Fruit fly (Drosophila melanogaster): Measurements from ENCODE around the gene PGRP-SB2.

PGRP-SB2 gene

dm6 chr3L:16702866-16703265 is 23.5 kb upstream of the PGRP-SB2 start:
- no peak for TF ChIP-seq EcR (GFP tag; optimal IDR thresholded peaks at IDR 0.05)
- no peak for TF ChIP-seq pan (optimal IDR thresholded peaks at IDR 0.05)
- TF ChIP-seq Dll (optimal IDR thresholded peaks at IDR 0.05) = no peak
- TF ChIP-seq psq (optimal IDR thresholded peaks at IDR 0.05) = no peak
- no peak for TF ChIP-seq usp (GFP tag; optimal IDR thresholded peaks at IDR 0.05)
- no peak for TF ChIP-seq CG8478 (optimal IDR thresholded peaks at IDR 0.05)

- TF ChIP-seq usp (GFP tag; optimal IDR thresholded peaks at IDR 0.05) = no peak
- no peak for TF ChIP-seq EcR (GFP tag; optimal IDR thresholded peaks at IDR 0.05)
- no peak for TF ChIP-seq CG8478 (optimal IDR thresholded peaks at IDR 0.05)
- no peak for TF ChIP-seq Dll (optimal IDR thresholded peaks at IDR 0.05)
- TF ChIP-seq psq (optimal IDR thresholded peaks at IDR 0.05) = no peak
- no peak for TF ChIP-seq pan (optimal IDR thresholded peaks at IDR 0.05)
These were observed 22.1 kb upstream of the PGRP-SB2 start for dm6 chr3L:16704251-16704650.

- TF ChIP-seq CG8478 (optimal IDR thresholded peaks at IDR 0.05) = no peak
- TF ChIP-seq psq (optimal IDR thresholded peaks at IDR 0.05) = no peak
- no peak for TF ChIP-seq EcR (GFP tag; optimal IDR thresholded peaks at IDR 0.05)
- TF ChIP-seq Dll (optimal IDR thresholded peaks at IDR 0.05) = no peak
- TF ChIP-seq pan (optimal IDR thresholded peaks at IDR 0.05) = no peak
- no peak for TF ChIP-seq usp (GFP tag; optimal IDR thresholded peaks at IDR 0.05)
These were observed 21.7 kb upstream of the PGRP-SB2 start, which contains the start of gene CG9692 for dm6 chr3L:16704673-16705072. Gene CG9692 (plus strand): TSS chr3L:16704973.

- TF ChIP-seq psq (optimal IDR thresholded peaks at IDR 0.05) (no peak), pan (optimal IDR thresholded peaks at IDR 0.05) (no peak), Dll (optimal IDR thresholded peaks at IDR 0.05) (no peak), usp (GFP tag; optimal IDR thresholded peaks at IDR 0.05) (no peak), EcR (GFP tag; optimal IDR thresholded peaks at IDR 0.05) (no peak), CG8478 (optimal IDR thresholded peaks at IDR 0.05) (no peak)
These were observed 20.7 kb upstream of the PGRP-SB2 start for dm6 chr3L:16705630-16706029.

- TF ChIP-seq EcR (GFP tag; optimal IDR thresholded peaks at IDR 0.05) (no peak), Dll (optimal IDR thresholded peaks at IDR 0.05) (no peak), psq (optimal IDR thresholded peaks at IDR 0.05) (no peak), CG8478 (optimal IDR thresholded peaks at IDR 0.05) (no peak), pan (optimal IDR thresholded peaks at IDR 0.05) (no peak), usp (GFP tag; optimal IDR thresholded peaks at IDR 0.05) (no peak)
These were observed 17.5 kb upstream of the PGRP-SB2 start for dm6 chr3L:16708738-16709350.

dm6 chr3L:16709673-16710257 is 16.6 kb upstream of the PGRP-SB2 start:
- TF ChIP-seq psq (optimal IDR thresholded peaks at IDR 0.05) = no peak

dm6 chr3L:16710258-16711020 is 15.9 kb upstream of the PGRP-SB2 start:
- TF ChIP-seq pan (optimal IDR thresholded peaks at IDR 0.05) = no peak
- TF ChIP-seq psq (optimal IDR thresholded peaks at IDR 0.05) = no peak
- TF ChIP-seq EcR (GFP tag; optimal IDR thresholded peaks at IDR 0.05) = no peak
- TF ChIP-seq CG8478 (optimal IDR thresholded peaks at IDR 0.05) = no peak
- TF ChIP-seq Dll (optimal IDR thresholded peaks at IDR 0.05) = no peak
- TF ChIP-seq usp (GFP tag; optimal IDR thresholded peaks at IDR 0.05) = no peak

- TF ChIP-seq usp (GFP tag; optimal IDR thresholded peaks at IDR 0.05) (no peak), Dll (optimal IDR thresholded peaks at IDR 0.05) (no peak), psq (optimal IDR thresholded peaks at IDR 0.05) (no peak), pan (optimal IDR thresholded peaks at IDR 0.05) (no peak), EcR (GFP tag; optimal IDR thresholded peaks at IDR 0.05) (no peak), CG8478 (optimal IDR thresholded peaks at IDR 0.05) (no peak)
These were observed 14.7 kb upstream of the PGRP-SB2 start, which contains the start of the genes CG43954, Lasp and Dab for dm6 chr3L:16711430-16712228. Gene CG43954 (minus strand): TSS chr3L:16711677. Gene Lasp (minus strand): TSS chr3L:16711677. Gene Dab (plus strand): TSS chr3L:16712126.

- TF ChIP-seq psq (optimal IDR thresholded peaks at IDR 0.05) (no peak), usp (GFP tag; optimal IDR thresholded peaks at IDR 0.05) (no peak), pan (optimal IDR thresholded peaks at IDR 0.05) (no peak), Dll (optimal IDR thresholded peaks at IDR 0.05) (no peak), EcR (GFP tag; optimal IDR thresholded peaks at IDR 0.05) (no peak), CG8478 (optimal IDR thresholded peaks at IDR 0.05) (no peak)
These were observed 14.0 kb upstream of the PGRP-SB2 start for dm6 chr3L:16712371-16712770.

- TF ChIP-seq psq (optimal IDR thresholded peaks at IDR 0.05) = no peak
- TF ChIP-seq usp (GFP tag; optimal IDR thresholded peaks at IDR 0.05) = no peak
- peak; percentile 19 for TF ChIP-seq Dll (optimal IDR thresholded peaks at IDR 0.05)
These were observed 12.7 kb upstream of the PGRP-SB2 start for dm6 chr3L:16713446-16714192.

dm6 chr3L:16714193-16714538 is 12.2 kb upstream of the PGRP-SB2 start:
- TF ChIP-seq usp (GFP tag; optimal IDR thresholded peaks at IDR 0.05) (no peak), psq (optimal IDR thresholded peaks at IDR 0.05) (no peak), EcR (GFP tag; optimal IDR thresholded peaks at IDR 0.05) (no peak), CG8478 (optimal IDR thresholded peaks at IDR 0.05) (no peak), Dll (optimal IDR thresholded peaks at IDR 0.05) (no peak), pan (optimal IDR thresholded peaks at IDR 0.05) (no peak)

All from whole organism.